Fruit fly (Drosophila melanogaster) whole organism, prepupa: Measurements from ENCODE around the gene CG10877.

Experiments used
- Blimp-1 ChIP-seq: fragments of 200-800 bp; sonication (Bioruptor generic); optimal IDR thresholded peaks from 3 replicates; lab custom pipeline; 2017; ENCODE audit warnings: missing biosample characterization, missing genetic modification characterization, mild to moderate bottlenecking, moderate library complexity, missing genetic modification reagents
- CG10669 ChIP-seq: fragments of 200-800 bp; sonication (Bioruptor generic); optimal IDR thresholded peaks from 3 replicates; lab custom pipeline; 2018; ENCODE audit warnings: missing biosample characterization, mild to moderate bottlenecking, missing genetic modification characterization, moderate library complexity
- CG11294 ChIP-seq: fragments of 200-800 bp; sonication (Bioruptor generic); IDR thresholded peaks from 2 replicates; pipeline ENCODE4 v1.3.6; 2022; ENCODE audit warnings: missing biosample characterization, missing genetic modification characterization
- CG11902 ChIP-seq: fragments of 200-800 bp; sonication (Bioruptor generic); optimal IDR thresholded peaks from 3 replicates; lab custom pipeline; 2016; ENCODE audit warnings: missing biosample characterization, missing genetic modification characterization
- CG15336 ChIP-seq: fragments of 200-800 bp; sonication (Bioruptor generic); IDR thresholded peaks from 2 replicates; pipeline ENCODE4 v1.3.6; 2022; ENCODE audit warnings: missing biosample characterization, missing genetic modification characterization
- CG1621 ChIP-seq: fragments of 200-800 bp; sonication (Bioruptor generic); optimal IDR thresholded peaks from 3 replicates; lab custom pipeline; 2018; ENCODE audit warnings: missing biosample characterization, mild to moderate bottlenecking, missing genetic modification characterization
- CG32006 ChIP-seq: fragments of 200-800 bp; sonication (Bioruptor generic); optimal IDR thresholded peaks from 3 replicates; lab custom pipeline; 2017; ENCODE audit warnings: missing biosample characterization, mild to moderate bottlenecking, missing genetic modification characterization
- CG3919 ChIP-seq: fragments of 200-800 bp; sonication (Bioruptor generic); optimal IDR thresholded peaks from 3 replicates; lab custom pipeline; 2016; ENCODE audit warnings: missing biosample characterization, missing genetic modification characterization
- CG6792 ChIP-seq: fragments of 200-800 bp; sonication (Bioruptor generic); optimal IDR thresholded peaks from 3 replicates; lab custom pipeline; 2016; ENCODE audit warnings: missing biosample characterization, missing genetic modification characterization
- Eip93F ChIP-seq: fragments of 200-800 bp; sonication (Bioruptor generic); optimal IDR thresholded peaks from 2 replicates; lab custom pipeline; 2016; ENCODE audit warnings: missing biosample characterization, mild to moderate bottlenecking, missing genetic modification characterization
- Lpt ChIP-seq: fragments of 200-800 bp; sonication (Bioruptor generic); optimal IDR thresholded peaks from 3 replicates; lab custom pipeline; 2016; ENCODE audit warnings: missing biosample characterization, missing genetic modification characterization
- OdsH ChIP-seq: fragments of 200-800 bp; sonication (Bioruptor generic); optimal IDR thresholded peaks from 3 replicates; lab custom pipeline; 2016; ENCODE audit warnings: missing biosample characterization, missing genetic modification characterization
- dsx ChIP-seq: fragments of 200-800 bp; optimal IDR thresholded peaks from 3 replicates; lab custom pipeline; 2019; ENCODE audit warnings: missing biosample characterization, mild to moderate bottlenecking, missing genetic modification characterization, moderate library complexity; ENCODE audit not compliant: poor library complexity, severe bottlenecking
- ss ChIP-seq, 2 experiments: fragments of 200-800 bp; sonication (Bioruptor generic); optimal IDR thresholded peaks; 2 replicates in 1 of 2; 3 replicates in 1 of 2; lab custom pipeline; 2017 to 2018; ENCODE audit warnings: mild to moderate bottlenecking in 2 of 2, missing biosample characterization in 2 of 2, missing genetic modification characterization in 2 of 2, moderate library complexity in 1 of 2

DNA sequence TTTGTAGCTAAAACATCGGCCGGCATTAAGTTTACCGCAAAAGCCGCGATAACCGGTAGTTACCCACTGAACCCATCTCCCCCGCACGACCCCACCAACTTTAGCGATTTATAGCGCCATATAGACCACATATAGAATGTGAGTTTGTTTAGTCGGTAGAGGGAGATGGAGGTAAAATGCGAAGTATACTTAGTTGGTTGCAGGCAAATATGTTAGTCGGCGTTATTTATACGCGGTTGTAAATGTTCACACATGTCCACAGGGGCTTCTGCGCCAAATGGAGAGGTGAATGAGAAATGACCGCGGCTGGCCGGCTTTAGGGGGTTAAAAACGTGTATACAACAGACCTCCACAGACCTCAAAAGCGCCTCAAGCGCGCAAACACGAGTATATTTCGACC is 18.2 kb downstream of the CG10877 start:
- TF ChIP-seq dsx (GFP tag; lab: Kevin White, UChicago) (no peak), CG10669 (GFP tag; lab: Kevin White, UChicago) (no peak), OdsH (GFP tag; lab: Kevin White, UChicago) (no peak), CG32006 (GFP tag; lab: Kevin White, UChicago) (no peak), CG11294 (GFP tag; lab: Robert Waterston, UW) (no peak), ss (GFP tag; optimal IDR thresholded peaks at IDR 0.05; lab: Kevin White, UChicago) (no peak), CG11902 (GFP tag; lab: Kevin White, UChicago) (no peak), Lpt (GFP tag; lab: Kevin White, UChicago) (no peak), CG6792 (no peak), CG3919 (no peak), Eip93F (GFP tag; lab: Kevin White, UChicago) (no peak), CG15336 (no peak), Blimp-1 (no peak), CG1621 (tag; lab: Kevin White, UChicago) (no peak)
